Worm (Caenorhabditis elegans) whole organism, L4/young adult: Measurements from ENCODE around the gene E02A10.3.

Experiments
- W03F9.2 ChIP-seq: fragments of 150-350 bp; optimal IDR thresholded peaks from 2 replicates; lab custom pipeline; 2014; ENCODE audit warnings: missing biosample characterization, missing genetic modification characterization
- dao-5 ChIP-seq: sonication (generic microtip); optimal IDR thresholded peaks from 2 replicates; lab custom pipeline; 2016; ENCODE audit warnings: missing genotype, missing genetic modification characterization, moderate library complexity, missing compliant biosample characterization
- him-1 ChIP-seq: sonication (generic microtip); optimal IDR thresholded peaks from 2 replicates; lab custom pipeline; 2016; ENCODE audit warnings: missing genotype, missing genetic modification reagents, missing genetic modification characterization, missing compliant biosample characterization

E02A10.3 gene

DNA sequence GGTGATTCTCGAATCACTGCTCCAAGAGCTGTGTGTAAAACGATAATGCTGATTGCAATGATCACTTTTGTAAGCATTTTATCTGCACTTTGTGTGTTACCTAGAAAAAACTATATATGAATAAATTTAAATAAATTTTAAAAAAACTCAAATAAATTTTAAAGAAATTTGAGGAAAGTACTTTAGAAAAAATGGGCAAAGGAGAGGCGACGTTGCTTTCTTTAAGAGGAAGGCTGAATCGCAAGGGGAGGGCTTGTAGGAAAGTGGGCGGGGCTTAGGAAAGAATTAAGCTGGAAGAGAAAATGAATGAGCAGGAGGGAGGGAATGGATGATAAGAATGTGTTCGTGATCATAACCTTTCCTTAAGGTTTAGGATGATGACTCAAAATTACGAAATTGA lies 11.5 kb upstream of the E02A10.3 start, which contains the start of gene E02A10.4:
E02A10.4 (minus strand) TSS at position 101 of the 400 bp plus-strand sequence.
- TF ChIP-seq him-1 (tag; lab: Kevin White, UChicago) = no peak
- no peak for TF ChIP-seq W03F9.2
- no peak for TF ChIP-seq dao-5 (tag; lab: Kevin White, UChicago)

DNA sequence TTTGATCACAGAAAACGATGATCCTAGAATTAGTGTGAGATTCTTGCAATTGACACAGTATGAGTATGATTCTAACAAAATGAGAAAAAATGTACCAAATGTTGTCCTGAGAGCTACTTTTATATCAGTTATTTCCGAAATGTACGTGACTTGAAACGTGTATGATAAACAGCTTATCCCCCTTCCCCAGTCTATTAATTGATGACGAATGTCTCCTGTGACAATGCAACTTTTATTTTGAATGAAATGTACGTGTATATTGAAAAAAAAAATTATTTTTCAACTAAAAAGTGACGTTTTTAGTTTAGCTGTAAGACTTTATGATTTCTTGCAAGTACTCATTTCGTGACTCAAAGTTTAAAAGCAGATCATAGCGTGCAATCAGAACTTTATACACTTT lies 9.1 kb upstream of the E02A10.3 start:
- TF ChIP-seq him-1 (tag; lab: Kevin White, UChicago) (no peak), W03F9.2 (no peak), dao-5 (tag; lab: Kevin White, UChicago) (no peak)

DNA sequence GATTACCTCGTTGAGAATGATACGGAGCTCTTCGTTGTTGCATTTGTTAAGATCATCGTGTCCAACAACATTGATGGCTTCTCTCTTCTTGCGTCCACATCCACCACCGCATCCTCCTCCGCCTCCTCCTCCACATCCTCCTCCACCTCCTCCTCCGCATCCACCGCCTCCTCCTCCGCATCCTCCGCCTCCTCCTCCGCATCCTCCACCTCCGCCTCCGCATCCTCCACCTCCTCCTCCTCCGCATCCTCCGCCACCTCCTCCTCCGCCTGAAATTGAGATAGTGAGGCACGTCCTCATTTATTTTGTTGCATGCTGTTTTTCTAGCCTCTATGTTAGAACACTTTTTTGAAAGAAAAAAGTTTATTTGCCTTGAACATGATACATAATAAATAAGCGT lies 3.6 kb upstream of the E02A10.3 start:
- TF ChIP-seq W03F9.2 = no peak
- no peak for TF ChIP-seq dao-5 (tag; lab: Kevin White, UChicago)
- TF ChIP-seq him-1 (tag; lab: Kevin White, UChicago) = no peak

DNA sequence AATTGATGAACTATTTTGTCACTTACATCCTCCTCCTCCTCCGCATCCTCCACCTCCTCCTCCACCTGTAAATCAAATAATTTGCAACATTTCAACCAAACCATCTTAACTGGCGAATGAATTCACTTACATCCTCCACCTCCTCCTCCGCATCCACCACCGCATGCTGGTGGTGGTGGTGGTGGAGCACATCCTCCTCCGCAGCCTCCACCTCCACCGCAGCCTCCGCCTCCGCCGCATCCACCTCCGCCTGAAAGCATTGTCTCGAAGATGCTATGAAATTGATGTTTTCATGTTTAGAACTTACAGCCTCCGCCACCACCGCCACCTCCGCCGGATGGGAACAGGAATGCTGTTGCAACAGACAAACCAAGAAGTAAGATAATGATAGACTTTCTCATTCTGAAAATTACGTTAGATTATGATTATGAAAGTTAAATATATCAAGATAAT lies 2.9 kb upstream of the E02A10.3 start, which contains the start of gene grl-23:
grl-23 (minus strand) TSS at position 403 of the 453 bp plus-strand sequence.
- TF ChIP-seq dao-5 (tag; lab: Kevin White, UChicago) (no peak), W03F9.2 (no peak), him-1 (tag; lab: Kevin White, UChicago) (no peak)

DNA sequence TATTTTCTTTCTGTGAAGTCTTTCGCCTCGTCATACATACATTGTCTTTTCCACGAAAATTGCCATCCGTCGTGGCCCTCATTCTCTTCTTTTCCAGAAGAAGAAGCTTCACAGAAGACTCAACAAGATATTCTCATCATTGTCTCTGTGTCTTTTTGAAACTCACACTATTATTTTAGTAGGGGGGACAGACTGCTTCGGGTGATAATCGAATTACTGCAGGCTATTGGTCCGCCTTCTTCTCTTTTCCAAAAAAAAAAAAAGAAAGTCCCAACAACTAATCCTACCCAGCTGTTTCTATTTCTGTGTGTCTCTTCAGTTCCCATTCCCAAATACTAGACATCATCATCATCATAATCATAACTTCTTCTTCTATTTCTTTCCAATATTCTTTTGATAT lies 4.0 kb downstream of the E02A10.3 start:
- TF ChIP-seq him-1 (tag; lab: Kevin White, UChicago) = no peak

DNA sequence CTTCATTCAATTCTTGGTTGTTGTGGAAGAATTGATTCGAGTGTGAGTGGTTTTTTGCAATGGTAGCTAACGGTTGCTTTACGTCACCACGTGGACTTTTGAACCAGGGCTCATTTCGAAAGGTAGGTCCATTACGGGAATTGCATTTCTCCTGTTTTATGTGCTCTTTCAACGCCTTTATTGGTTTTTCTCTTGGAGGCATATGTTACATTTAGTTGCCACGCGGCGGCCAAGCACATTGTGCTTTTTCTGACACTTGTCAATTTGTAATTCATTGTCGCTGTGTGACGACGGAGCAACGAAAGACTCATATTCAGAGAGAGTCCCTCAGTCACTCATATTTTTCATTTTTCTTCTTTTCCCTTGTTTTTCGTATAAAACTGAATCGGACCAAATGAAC lies 5.4 kb downstream of the E02A10.3 start:
- TF ChIP-seq W03F9.2 (no peak), dao-5 (tag; lab: Kevin White, UChicago) (no peak), him-1 (tag; lab: Kevin White, UChicago) (no peak)

DNA sequence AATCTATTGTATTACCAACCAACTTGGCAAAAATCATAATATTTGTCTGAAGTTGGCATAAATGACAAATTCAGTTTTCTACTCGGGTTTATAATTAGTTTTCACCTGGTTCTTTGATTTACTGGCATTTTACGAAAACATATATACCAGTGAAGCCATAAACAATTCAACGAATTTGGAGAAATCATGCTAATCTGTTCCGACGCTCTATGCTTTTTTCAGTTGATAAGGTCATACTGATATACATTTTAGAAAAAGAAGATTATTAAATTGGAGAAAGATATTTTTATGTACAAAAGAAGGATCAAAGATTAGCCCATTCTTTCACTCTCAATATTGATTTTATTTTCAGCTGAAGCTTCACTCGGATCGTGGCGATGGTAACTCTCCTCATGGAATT lies 7.4 kb downstream of the E02A10.3 start:
- TF ChIP-seq dao-5 (tag; lab: Kevin White, UChicago) (no peak), W03F9.2 (no peak)

DNA sequence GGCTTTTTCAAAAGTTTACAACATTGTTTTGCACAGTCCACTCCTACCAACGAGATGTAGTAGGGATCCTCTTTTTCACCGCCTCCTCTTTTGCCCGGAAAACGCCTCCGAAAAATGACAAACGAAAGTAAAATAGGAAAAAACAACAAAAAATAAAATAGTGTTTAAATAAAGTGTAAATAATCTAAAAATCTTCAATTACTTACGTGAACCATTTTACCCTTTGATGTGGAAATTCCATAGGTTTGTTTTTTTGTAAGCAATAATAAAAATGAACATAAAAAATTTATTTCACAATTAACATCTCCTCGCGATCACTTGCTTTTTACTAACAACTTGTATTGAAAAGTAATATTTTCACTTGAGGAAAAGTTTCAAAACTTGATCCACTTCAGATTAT lies 8.6 kb downstream of the E02A10.3 start, which contains the start of gene C14C10.1:
C14C10.1 (plus strand) TSS at position 301 of the 400 bp plus-strand sequence.
- TF ChIP-seq him-1 (tag; lab: Kevin White, UChicago) (no peak), dao-5 (tag; lab: Kevin White, UChicago) (no peak), W03F9.2 (no peak)

DNA sequence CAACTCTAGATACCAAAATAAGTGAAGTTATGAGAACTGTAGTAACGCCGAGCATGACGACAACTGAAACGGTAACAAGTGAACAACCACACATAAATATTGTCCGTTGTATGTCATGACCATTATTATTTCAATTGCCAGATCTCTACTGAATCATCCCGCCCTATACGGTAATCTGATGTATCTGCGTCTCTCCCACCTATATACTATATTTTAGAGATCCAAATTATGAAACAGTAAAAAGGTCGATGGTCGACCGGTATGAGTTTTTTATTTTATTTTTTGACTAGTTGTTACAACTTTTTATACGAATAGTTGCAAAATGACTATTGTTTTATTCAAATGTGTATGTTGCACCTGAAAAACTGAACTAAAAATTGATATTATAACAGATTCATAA lies 11.2 kb downstream of the E02A10.3 start, which contains the start of gene ttr-43:
ttr-43 (minus strand) TSS at position 101 of the 400 bp plus-strand sequence.
- no peak for TF ChIP-seq him-1 (tag; lab: Kevin White, UChicago)
- TF ChIP-seq dao-5 (tag; lab: Kevin White, UChicago) = no peak
- TF ChIP-seq W03F9.2 = no peak

DNA sequence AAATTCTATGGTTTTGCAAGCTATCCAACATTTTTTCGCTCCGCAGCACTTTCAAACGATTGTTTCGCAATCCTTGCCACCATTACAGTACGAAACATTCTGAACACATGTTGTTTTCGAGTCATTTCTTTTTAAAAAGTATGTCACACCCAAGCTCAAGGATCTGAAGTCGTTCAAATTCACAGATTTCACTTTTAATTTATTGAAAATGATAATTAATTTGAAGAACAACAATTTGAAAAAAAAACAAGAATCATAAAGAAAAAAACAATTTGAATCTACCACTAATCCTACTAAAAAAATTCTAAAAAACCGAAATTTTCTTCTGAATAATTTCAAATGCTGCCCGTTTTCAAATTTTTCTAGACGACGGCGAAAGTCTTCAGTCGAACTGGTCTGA lies 13.0 kb downstream of the E02A10.3 start, which contains the start of gene C14C10.2:
C14C10.2 (minus strand) TSS at position 101 of the 400 bp plus-strand sequence.
- TF ChIP-seq dao-5 (tag; lab: Kevin White, UChicago) = no peak
- no peak for TF ChIP-seq him-1 (tag; lab: Kevin White, UChicago)
- no peak for TF ChIP-seq W03F9.2

DNA sequence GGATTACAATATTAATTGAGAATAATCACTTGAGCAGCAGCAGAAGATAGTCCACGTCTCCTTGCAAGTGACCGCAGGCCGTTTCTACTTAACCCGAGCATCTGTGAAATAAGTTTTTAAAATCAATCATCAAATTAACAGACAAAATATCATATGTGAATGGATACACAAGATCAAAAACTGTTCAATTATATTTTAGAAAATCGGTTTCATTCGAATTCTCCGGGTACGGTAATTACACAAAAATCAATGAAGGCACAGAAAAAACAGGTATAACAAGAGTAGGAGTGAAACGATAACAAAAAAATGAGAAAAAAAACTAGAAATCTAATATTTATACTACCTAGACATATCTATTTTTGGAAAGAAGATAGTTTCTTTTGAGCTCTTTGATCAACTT lies 16.8 kb downstream of the E02A10.3 start, which contains the start of gene mma-1:
mma-1 (minus strand) TSS at position 101 of the 400 bp plus-strand sequence.
- TF ChIP-seq him-1 (tag; lab: Kevin White, UChicago) (no peak), W03F9.2 (no peak), dao-5 (tag; lab: Kevin White, UChicago) (no peak)

DNA sequence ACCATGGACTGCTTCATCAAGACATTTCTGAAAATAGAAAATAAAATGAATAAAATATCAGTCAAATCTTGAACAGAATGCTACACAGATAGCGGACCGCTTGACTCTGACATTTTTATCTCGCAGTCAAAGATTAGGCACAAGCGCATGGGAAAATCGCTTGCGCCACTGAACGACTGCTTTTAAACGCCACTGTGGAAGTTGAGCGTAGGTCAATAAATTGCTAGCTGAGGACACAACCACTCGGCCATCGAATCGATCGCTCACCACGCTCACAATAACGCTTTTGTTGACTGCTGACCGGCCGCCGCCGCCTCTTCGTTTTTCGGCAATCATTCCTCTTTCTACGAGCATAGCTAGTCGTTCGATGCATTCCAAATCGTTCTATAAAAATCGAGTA lies 17.4 kb downstream of the E02A10.3 start:
- TF ChIP-seq him-1 (tag; lab: Kevin White, UChicago) (no peak), dao-5 (tag; lab: Kevin White, UChicago) (peak; percentile 55), W03F9.2 (no peak)

DNA sequence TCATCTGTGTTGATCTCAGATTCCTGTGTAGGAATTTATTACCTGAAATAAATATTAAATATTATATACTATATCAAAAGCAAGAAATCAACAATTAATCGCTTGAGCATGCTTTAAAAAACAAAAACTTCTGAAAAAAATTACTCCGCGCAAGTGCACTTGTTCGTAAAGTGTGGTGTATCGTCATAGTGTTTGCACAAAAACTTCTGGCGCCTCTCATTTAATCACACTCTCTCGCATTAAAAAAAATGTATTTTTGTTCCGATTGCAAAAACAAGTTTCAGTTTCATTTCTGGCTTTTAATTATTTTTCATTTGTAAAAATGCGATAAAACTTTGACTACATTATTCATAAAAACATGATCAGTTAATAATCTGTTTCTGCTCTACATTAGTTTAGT lies 19.7 kb downstream of the E02A10.3 start, which contains the start of the genes C14C10.10 and ril-2:
C14C10.10 (minus strand) TSS at position 19 of the 400 bp plus-strand sequence.
ril-2 (minus strand) TSS at position 48 of the 400 bp plus-strand sequence.
- TF ChIP-seq W03F9.2 (no peak), dao-5 (tag; lab: Kevin White, UChicago) (no peak), him-1 (tag; lab: Kevin White, UChicago) (no peak)

DNA sequence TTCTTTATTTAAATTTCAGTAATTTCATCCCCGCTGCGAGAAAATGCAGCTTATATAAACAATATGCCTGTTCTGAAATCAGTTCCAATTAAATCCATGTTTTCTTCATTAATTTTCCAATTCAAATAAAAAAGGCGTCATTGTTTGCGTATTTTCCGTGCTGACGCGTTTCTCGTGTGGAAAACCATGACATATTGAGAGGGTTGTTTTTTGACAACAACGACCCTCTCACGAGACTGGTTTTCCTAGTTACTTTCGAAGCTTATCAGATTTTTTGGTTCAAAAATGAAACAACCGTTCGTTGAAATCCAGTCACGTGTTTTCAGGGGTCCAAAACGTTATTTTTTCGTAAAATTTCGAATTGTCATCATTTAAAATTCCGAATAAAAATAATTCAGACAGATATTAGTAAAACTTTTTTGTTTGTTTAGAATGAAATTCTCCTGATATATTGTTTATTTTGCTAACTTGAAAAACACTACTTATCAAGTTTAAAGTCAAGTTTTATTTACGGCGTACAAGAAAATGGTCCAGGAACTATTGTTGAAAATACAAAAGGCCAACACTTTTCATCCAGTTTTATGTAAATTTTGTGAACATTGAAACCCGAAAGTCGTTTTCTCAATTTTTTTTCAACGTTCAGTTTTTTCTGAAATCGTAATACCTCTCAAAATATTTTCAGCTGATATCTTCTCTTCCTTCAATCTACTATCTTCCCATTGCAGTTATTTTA lies 20.3 kb downstream of the E02A10.3 start, which contains the start of gene C14C10.5:
C14C10.5 (plus strand) TSS at position 683 of the 733 bp plus-strand sequence.
- TF ChIP-seq W03F9.2 = no peak
- no peak for TF ChIP-seq him-1 (tag; lab: Kevin White, UChicago)
- TF ChIP-seq dao-5 (tag; lab: Kevin White, UChicago) = no peak
